Fruit fly (Drosophila melanogaster) ovary, adult (tissue): ENCODE data around the gene NTPase.

Source experiments
- CG17801 ChIP-seq: fragments of 200-800 bp; optimal IDR thresholded peaks from 2 replicates; lab custom pipeline; 2019; ENCODE audit warnings: missing biosample characterization, mild to moderate bottlenecking, missing genetic modification characterization, moderate library complexity; ENCODE audit not compliant: partially characterized antibody

The NTPase gene

DNA sequence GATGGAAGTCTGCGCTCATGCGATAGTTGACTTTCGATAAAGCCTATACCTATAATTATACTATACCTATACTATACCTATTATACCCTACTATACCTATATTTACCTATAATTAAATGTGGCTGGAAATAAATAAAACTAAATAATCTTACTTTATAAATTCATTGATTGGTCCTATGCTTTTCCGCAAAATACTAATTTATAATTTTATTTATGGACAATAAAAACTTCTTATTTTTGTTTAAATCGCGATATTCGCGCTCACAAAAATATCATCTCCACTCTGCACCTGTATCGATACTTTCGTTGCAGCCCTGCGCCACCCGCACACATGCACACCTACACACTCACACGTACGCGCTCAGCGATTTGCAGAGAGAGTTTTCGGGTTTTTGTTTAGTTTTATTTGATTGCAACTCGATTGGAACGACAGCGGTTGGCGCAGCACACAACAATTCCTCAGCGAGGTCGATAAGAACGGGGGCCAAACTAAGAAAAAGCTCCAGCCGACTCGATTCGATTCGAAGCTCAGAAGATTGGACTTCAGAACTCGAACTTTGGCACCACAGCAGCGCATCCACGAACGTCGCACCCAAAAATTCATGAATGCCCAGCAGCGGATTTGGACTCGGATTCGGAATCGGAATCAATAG lies 11.0 kb downstream of the NTPase start, which contains the start of gene CG8814:
Gene CG8814 (plus strand): TSS at position 349 of the 653 bp plus-strand sequence.
- TF ChIP-seq CG17801 (GFP tag; lab: Kevin White, UChicago), result peak; percentile 78

DNA sequence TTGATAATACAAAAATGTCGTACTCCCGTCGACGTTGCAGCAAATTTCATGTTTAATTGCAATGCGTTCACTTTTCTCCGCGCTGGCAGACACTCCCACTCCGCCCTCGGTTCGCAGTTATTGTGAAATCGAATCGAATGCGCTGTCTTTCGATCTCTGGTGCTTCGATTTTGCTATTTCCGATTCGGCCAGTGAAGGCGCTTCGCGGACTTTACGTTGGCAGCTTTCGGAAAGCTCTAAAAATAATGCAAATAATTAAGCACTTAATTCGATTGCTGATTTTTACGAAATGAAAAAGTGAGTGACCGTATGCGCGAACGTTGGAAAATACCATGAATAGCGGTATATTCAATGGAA lies 11.5 kb downstream of the NTPase start, which contains the start of gene Ifrd1:
Gene Ifrd1 (minus strand): TSS at position 305 of the 357 bp plus-strand sequence.
- TF ChIP-seq CG17801 (GFP tag; lab: Kevin White, UChicago), result peak; percentile 12

DNA sequence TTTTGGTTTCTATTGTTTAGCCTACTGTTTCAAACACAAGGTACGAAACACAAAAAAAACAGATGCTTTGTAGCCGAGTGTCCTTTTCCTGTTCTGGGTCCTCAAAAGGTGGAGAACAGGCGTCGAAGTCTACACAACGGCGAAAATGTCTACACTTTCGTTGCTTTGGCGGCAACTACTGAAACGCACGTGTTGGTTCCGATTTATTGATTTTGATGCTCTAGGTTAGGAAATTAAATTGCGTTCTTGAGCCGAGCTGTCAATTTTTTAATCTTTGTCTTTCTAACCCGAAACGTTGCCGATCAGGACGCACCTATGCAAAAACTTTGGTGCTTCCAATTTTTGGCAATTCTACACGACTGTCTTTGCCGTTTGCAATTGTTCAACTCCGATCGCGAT lies 11.9 kb downstream of the NTPase start:
- no peak for TF ChIP-seq CG17801 (GFP tag; lab: Kevin White, UChicago)

DNA sequence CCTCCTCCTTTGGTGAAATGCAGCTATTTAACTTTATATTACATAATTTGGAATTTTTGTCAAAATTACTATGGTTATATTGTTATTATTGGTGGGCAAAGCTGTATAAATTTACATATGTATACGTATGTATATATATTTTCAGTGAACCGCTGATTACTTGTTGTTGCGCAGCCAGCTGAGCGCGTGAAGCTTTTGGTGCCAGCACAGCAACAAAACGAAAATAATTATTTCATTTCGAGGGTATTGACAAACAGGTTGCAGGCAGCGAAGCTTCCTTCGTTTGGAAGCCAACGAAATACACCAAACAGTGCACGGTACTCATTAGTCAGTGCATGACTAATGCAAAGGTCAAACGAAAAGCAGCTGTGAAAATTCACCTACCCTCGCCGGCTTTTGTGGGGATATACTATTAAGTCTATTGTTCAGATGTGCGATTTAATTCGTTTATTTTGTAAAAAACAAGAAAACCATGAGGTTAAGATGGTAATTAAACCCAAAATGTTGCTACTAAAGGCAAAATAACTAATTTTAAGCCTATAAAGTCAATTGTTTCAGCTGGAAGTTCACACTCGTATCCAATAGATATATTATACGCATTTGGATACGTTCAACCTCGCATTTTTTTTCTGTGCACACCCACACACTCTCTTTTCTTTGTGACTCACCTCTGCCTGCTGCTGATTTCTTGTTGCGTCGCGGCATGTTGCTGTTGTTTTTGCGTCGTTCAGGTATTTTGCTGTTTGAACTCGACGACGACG lies 12.5 kb downstream of the NTPase start:
- TF ChIP-seq CG17801 (GFP tag; lab: Kevin White, UChicago), result no peak

DNA sequence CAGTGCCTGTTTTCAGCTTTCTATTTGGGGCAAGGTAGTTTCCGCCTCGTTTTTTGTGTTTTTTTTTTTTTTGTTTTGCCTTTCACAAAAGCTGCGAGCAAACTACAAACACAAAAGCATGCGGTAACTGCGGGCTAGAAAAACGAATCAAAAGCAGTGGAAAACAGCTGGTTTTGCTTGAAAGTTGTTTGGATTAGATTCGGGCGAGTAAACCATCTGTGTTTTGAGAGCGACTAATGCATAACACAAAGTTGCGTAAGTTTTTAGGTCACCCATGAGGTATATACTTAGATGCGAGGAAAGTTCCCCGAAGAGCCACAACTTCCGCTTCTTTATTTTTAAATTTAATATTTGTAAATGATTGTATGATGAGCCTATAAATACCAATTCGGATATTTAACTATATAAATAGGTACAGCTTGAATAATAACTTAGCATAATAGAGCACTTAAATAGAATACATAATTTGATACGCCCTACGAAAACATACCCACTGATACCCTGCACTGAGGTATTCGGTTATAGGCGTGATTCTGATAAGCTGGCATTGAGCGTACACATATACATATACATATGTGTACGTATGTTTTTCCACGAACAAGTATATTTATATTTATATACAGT lies 13.2 kb downstream of the NTPase start:
- TF ChIP-seq CG17801 (GFP tag; lab: Kevin White, UChicago), result no peak

DNA sequence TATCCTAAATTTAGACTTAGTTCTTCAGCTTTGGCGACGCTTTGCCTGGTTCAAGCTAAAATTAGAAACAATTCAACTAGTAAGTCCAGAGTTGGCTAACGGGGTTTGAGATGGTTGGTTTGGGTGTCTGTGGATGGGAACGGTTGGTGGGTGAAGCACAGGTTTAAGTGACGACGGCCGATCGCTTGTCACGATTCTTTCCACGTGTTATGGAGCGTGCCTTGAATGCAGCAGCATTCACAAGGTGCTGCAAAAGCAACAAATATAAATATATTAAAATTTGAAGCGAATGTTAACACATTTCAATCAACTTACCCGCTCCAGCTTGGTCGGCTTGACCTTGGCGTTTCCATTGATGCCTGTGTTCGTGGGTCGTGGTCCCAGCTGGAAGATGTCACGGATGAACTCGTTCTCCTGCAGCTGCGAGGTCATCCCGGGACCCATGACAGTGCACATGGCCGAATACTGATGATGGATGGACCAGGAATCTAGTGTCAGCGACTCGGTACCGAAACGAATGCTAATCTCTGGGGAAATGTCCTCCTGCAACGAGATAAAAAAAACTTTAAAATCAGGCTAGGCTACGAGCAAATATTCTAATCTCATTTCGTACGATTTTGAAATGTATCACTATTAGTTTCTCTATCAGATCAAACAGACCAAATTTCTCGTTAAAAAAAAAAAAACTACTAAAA lies 16.5 kb downstream of the NTPase start, which contains the start of gene CG8813:
Gene CG8813 (plus strand): TSS at position 645 of the 695 bp plus-strand sequence.
- TF ChIP-seq CG17801 (GFP tag; lab: Kevin White, UChicago), result no peak

DNA sequence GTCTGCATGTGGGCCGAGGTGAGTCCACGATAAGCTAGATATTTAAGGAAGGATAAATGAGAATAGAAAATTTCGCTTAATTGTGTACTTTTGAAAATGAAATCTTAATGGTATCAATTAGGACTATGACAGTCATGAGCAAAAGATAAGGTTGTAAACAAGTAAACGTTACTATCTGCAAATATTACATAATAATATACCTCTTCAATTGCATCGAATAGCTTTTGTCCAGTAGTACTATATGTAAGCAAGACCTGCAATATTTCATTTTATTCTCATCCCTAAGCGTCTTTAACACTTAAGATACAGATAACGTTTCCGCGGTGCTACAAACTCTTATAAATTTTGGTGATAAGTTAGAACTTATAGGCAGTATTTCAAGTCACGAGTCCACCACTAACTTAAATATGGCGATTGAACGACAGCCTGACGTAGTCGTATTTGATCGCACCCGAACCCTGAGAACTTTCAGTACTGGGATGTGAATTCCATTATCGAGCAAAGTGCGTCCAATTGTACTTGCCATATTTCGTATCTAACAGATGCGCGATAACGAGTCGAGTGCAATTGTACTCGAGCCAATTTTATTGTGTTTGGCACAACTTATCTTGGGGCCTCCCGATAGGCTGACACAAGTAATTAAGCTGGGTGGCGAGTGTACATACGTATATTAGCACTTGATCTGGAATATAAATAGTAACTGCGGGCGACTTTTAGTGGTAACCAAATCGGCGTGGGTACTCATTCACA lies 19.9 kb downstream of the NTPase start:
- no peak for TF ChIP-seq CG17801 (GFP tag; lab: Kevin White, UChicago)

dm6 chr2L:2864601-2865000 lies 21.0 kb downstream of the NTPase start:
- no peak for TF ChIP-seq CG17801 (GFP tag; lab: Kevin White, UChicago)

dm6 chr2L:2862621-2862962 lies 23.1 kb downstream of the NTPase start:
- no peak for TF ChIP-seq CG17801 (GFP tag; lab: Kevin White, UChicago)

dm6 chr2L:2861885-2862620 lies 23.6 kb downstream of the NTPase start:
- peak; percentile 29 for TF ChIP-seq CG17801 (GFP tag; lab: Kevin White, UChicago)

DNA sequence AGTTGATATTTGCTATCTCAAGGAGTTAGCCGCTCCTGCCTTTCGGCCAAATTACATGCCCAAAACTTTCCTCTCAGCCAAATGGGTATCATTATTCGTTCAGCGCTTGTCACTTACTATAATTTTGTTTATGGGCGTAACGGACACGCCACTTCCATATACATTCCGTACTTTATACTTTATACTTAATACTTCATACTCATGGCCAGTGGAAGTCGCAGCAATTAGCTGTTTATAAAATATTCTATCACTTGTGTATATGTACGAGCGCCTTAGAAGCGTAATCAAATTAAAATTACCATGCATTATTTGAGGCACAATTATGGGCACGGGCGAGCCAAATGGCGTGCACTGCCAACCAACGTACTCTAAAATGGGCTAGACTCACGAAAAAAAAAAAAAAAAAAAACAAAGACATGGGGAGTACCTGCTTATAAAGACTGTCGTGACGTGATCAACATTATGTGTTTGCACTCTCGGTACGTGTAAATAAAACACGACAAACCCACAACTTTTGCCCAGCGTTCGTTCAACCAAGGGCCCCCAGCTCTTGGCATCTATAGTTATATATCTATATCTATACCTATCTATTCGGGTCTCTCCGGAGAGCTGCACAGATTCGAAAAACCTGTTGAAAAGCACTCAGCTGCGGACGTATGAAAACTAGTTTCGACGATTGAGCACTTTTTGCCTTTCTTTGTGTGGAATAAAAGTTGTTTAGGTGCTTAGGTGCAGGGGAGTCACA lies 24.3 kb downstream of the NTPase start:
- no peak for TF ChIP-seq CG17801 (GFP tag; lab: Kevin White, UChicago)

dm6 chr2L:2857862-2858734 lies 27.6 kb downstream of the NTPase start:
- TF ChIP-seq CG17801 (GFP tag; lab: Kevin White, UChicago), result peak; percentile 67
